Worm (Caenorhabditis elegans): ENCODE results near the gene cnnm-1.
A peak's percentile ranks its signal among the peaks of the same experiment; 100 is the strongest.

The cnnm-1 gene

ce11 chrIV:17206745-17207144, at the start of gene cnnm-1:
Gene cnnm-1 (minus strand): TSS chrIV:17206845.
- no peak for TF ChIP-seq elt-1 (tag; optimal IDR thresholded peaks at IDR 0.05; ENCODE audit: borderline replicate concordance, insufficient read depth)
- no peak for TF ChIP-seq ham-2 (GFP tag; optimal IDR thresholded peaks at IDR 0.05)
- no peak for TF ChIP-seq sptf-1 (tag; optimal IDR thresholded peaks at IDR 0.05)
- TF ChIP-seq lin-13 (tag; optimal IDR thresholded peaks at IDR 0.05), result no peak
- TF ChIP-seq unc-62 (GFP tag; optimal IDR thresholded peaks at IDR 0.05), result no peak
- TF ChIP-seq cnd-1 (tag; optimal IDR thresholded peaks at IDR 0.05), result peak; percentile 25
- TF ChIP-seq ces-1 (GFP tag; optimal IDR thresholded peaks at IDR 0.05), result no peak

DNA sequence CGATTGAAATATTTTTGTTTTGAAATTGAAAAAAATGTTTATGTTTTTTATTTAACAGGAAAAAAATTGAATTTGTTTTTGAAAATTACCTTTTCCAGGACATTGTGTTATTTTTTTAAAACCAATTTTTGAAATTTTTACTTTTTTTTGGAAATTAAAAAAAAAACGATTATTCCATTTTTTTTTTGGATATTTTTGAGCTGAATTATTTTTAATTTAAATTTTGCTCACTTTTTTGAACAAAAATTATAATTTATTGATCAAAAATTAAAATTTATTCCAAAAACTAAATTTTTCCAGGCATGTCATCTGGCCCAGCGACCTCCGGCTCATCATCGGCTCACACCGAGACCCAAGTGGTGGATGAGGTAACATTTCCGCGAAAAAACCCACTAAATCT, 48.4 kb upstream of the cnnm-1 start, which contains the start of gene gtf-2E1:
Gene gtf-2E1 (plus strand): TSS at position 301 of the 400 bp plus-strand sequence.
- TF ChIP-seq hlh-1 (tag; optimal IDR thresholded peaks at IDR 0.05), result no peak
- TF ChIP-seq zip-8 (tag; optimal IDR thresholded peaks at IDR 0.05), result no peak
- TF ChIP-seq unc-39 (tag; optimal IDR thresholded peaks at IDR 0.05), result no peak
- no peak for TF ChIP-seq elt-3 (tag; optimal IDR thresholded peaks at IDR 0.05)
- TF ChIP-seq nhr-2 (tag; optimal IDR thresholded peaks at IDR 0.05), result no peak
- no peak for TF ChIP-seq nhr-12 (tag; optimal IDR thresholded peaks at IDR 0.05)
- TF ChIP-seq lin-32 (GFP tag; optimal IDR thresholded peaks at IDR 0.05), result no peak
- TF ChIP-seq nhr-28 (tag; optimal IDR thresholded peaks at IDR 0.05), result no peak
- no peak for TF ChIP-seq ceh-43 (GFP tag; optimal IDR thresholded peaks at IDR 0.05)
- no peak for TF ChIP-seq sptf-1 (tag; optimal IDR thresholded peaks at IDR 0.05)
- no peak for TF ChIP-seq elt-1 (tag; optimal IDR thresholded peaks at IDR 0.05; ENCODE audit: borderline replicate concordance, insufficient read depth)
- TF ChIP-seq cnd-1 (tag; optimal IDR thresholded peaks at IDR 0.05), result no peak
- TF ChIP-seq lsy-2 (tag; optimal IDR thresholded peaks at IDR 0.05), result no peak
- TF ChIP-seq ceh-39 (tag; optimal IDR thresholded peaks at IDR 0.05), result no peak
- no peak for TF ChIP-seq M03D4.4 (tag; optimal IDR thresholded peaks at IDR 0.05)
- TF ChIP-seq mep-1 (tag; optimal IDR thresholded peaks at IDR 0.05), result no peak
- no peak for TF ChIP-seq ztf-11 (tag; optimal IDR thresholded peaks at IDR 0.05)
- TF ChIP-seq ces-1 (GFP tag; optimal IDR thresholded peaks at IDR 0.05), result no peak
- no peak for TF ChIP-seq unc-62 (GFP tag; optimal IDR thresholded peaks at IDR 0.05)
- TF ChIP-seq snpc-4 (tag; optimal IDR thresholded peaks at IDR 0.05), result no peak

DNA sequence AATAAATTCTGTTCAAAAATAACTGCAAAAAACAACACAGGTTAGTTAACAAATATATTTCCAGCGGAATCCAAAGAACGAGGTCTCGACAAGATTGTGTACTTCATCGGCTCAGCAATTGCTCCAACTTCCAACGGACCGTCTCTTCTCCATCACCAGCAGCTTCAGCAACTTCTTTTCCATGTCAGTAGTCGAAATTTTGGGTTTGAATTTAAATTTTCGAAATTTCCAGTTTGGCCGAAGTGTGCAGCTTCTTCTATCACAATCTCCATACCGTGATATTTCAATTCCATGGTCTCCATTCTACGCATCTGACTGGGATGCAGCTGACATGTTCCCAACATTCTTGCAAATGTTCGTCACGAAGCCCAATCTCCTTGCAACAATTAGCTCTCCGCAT, 46.8 kb upstream of the cnnm-1 start:
- no peak for TF ChIP-seq zip-8 (tag; optimal IDR thresholded peaks at IDR 0.05)
- TF ChIP-seq mab-5 (tag; optimal IDR thresholded peaks at IDR 0.05), result no peak
- TF ChIP-seq flh-1 (GFP tag; optimal IDR thresholded peaks at IDR 0.05), result no peak
- TF ChIP-seq mep-1 (tag; optimal IDR thresholded peaks at IDR 0.05), result no peak
- no peak for TF ChIP-seq ztf-11 (tag; optimal IDR thresholded peaks at IDR 0.05)
- TF ChIP-seq elt-3 (tag; optimal IDR thresholded peaks at IDR 0.05), result no peak

DNA sequence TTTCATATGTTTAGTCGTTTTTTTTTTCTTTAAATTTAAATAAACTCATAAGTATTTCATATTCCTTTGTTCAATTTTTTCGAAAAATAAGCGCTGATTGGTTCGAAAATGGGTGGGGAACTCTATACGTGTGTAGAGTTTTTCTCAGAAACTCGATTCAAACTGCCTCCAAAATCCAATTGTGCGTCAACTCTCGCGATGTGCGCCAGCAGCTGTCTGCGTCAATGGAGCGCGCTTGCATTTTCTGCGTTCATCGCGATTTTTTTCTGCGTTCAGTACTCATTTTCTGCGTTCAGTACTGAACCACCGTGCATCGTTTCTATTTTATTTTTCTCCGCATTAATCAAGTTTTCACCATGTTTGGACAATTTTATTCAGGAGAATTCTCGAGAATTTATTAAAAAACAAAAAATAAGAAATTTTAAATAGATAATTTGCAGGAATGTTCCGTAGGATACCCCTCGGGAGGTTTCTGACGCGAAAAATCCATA, 43.1 kb upstream of the cnnm-1 start, which contains the start of gene eelo-2:
Gene eelo-2 (plus strand): TSS at position 441 of the 491 bp plus-strand sequence.
- TF ChIP-seq unc-120 (tag; optimal IDR thresholded peaks at IDR 0.05; ENCODE audit: poor library complexity, severe bottlenecking), result peak; percentile 17
- peak; percentile 71 for TF ChIP-seq unc-62 (GFP tag; optimal IDR thresholded peaks at IDR 0.05)
- peak; percentile 19 for TF ChIP-seq unc-39 (tag; optimal IDR thresholded peaks at IDR 0.05)
- TF ChIP-seq nhr-237 (tag; optimal IDR thresholded peaks at IDR 0.05), result peak; percentile 97
- TF ChIP-seq tbx-8 (GFP tag; optimal IDR thresholded peaks at IDR 0.05), result no peak
- TF ChIP-seq ceh-43 (GFP tag; optimal IDR thresholded peaks at IDR 0.05), result peak; percentile 48
- peak; percentile 78 for TF ChIP-seq mab-5 (tag; optimal IDR thresholded peaks at IDR 0.05)
- peak; percentile 99 for TF ChIP-seq pha-4 (tag; optimal IDR thresholded peaks at IDR 0.05)
- no peak for TF ChIP-seq ham-2 (GFP tag; optimal IDR thresholded peaks at IDR 0.05)
- TF ChIP-seq hlh-1 (tag; optimal IDR thresholded peaks at IDR 0.05), result peak; percentile 73
- peak; percentile 72 for TF ChIP-seq mls-2 (tag; optimal IDR thresholded peaks at IDR 0.05)
- TF ChIP-seq blmp-1 (tag; optimal IDR thresholded peaks at IDR 0.05), result no peak
- peak; percentile 81 for TF ChIP-seq drap-1 (GFP tag; optimal IDR thresholded peaks at IDR 0.05)
- peak; percentile 73 for TF ChIP-seq M03D4.4 (tag; optimal IDR thresholded peaks at IDR 0.05)
- no peak for TF ChIP-seq bed-3 (GFP tag; optimal IDR thresholded peaks at IDR 0.05)
- no peak for TF ChIP-seq lin-32 (GFP tag; optimal IDR thresholded peaks at IDR 0.05)
- no peak for TF ChIP-seq elt-3 (tag; optimal IDR thresholded peaks at IDR 0.05)
- TF ChIP-seq cnd-1 (tag; optimal IDR thresholded peaks at IDR 0.05), result peak; percentile 81
- peak; percentile 99 for TF ChIP-seq lin-13 (tag; optimal IDR thresholded peaks at IDR 0.05)
- no peak for TF ChIP-seq zip-8 (tag; optimal IDR thresholded peaks at IDR 0.05)
- peak; percentile 91 for TF ChIP-seq lsy-2 (tag; optimal IDR thresholded peaks at IDR 0.05)
- TF ChIP-seq sem-2 (GFP tag; optimal IDR thresholded peaks at IDR 0.05), result no peak
- no peak for TF ChIP-seq nhr-12 (tag; optimal IDR thresholded peaks at IDR 0.05)
- TF ChIP-seq mep-1 (tag; optimal IDR thresholded peaks at IDR 0.05), result peak; percentile 98
- no peak for TF ChIP-seq nhr-28 (tag; optimal IDR thresholded peaks at IDR 0.05)
- TF ChIP-seq ces-1 (GFP tag; optimal IDR thresholded peaks at IDR 0.05), result peak; percentile 78
- TF ChIP-seq snpc-4 (tag; optimal IDR thresholded peaks at IDR 0.05), result no peak
- TF ChIP-seq ztf-11 (tag; optimal IDR thresholded peaks at IDR 0.05), result peak; percentile 79
- TF ChIP-seq nhr-2 (tag; optimal IDR thresholded peaks at IDR 0.05), result peak; percentile 60
- TF ChIP-seq nhr-76 (tag; optimal IDR thresholded peaks at IDR 0.05), result no peak
- peak; percentile 90 for TF ChIP-seq sptf-1 (tag; optimal IDR thresholded peaks at IDR 0.05)
- peak; percentile 46 for TF ChIP-seq elt-1 (tag; optimal IDR thresholded peaks at IDR 0.05; ENCODE audit: borderline replicate concordance, insufficient read depth)
- TF ChIP-seq ceh-83 (GFP tag; optimal IDR thresholded peaks at IDR 0.05), result no peak
- TF ChIP-seq flh-1 (GFP tag; optimal IDR thresholded peaks at IDR 0.05), result no peak
- TF ChIP-seq ceh-39 (tag; optimal IDR thresholded peaks at IDR 0.05), result peak; percentile 80
